Worm (Caenorhabditis elegans) whole organism, L3 larva: ENCODE data around the gene ZK632.11.
A peak's percentile ranks its signal among the peaks of the same experiment; 100 is the strongest.

Experiments used
- R02D3.7 ChIP-seq: fragments of 150-350 bp; optimal IDR thresholded peaks from 2 replicates; lab custom pipeline; 2014; ENCODE audit warnings: missing biosample characterization, missing genetic modification characterization
- ZK546.5 ChIP-seq: sonication (generic microtip); optimal IDR thresholded peaks from 2 replicates; lab custom pipeline; 2017; ENCODE audit warnings: missing biosample characterization, missing genetic modification characterization
- aly-2 ChIP-seq: fragments of 150-350 bp; optimal IDR thresholded peaks from 2 replicates; lab custom pipeline; 2014; ENCODE audit warnings: missing biosample characterization, missing genetic modification characterization
- ama-1 ChIP-seq: fragments of 150-350 bp; optimal IDR thresholded peaks from 2 replicates; lab custom pipeline; 2018
- ceh-16 ChIP-seq: sonication (generic microtip); optimal IDR thresholded peaks from 2 replicates; lab custom pipeline; 2017; ENCODE audit warnings: missing biosample characterization, missing genetic modification characterization
- ceh-28 ChIP-seq: fragments of 150-350 bp; optimal IDR thresholded peaks from 2 replicates; lab custom pipeline; 2014; ENCODE audit warnings: missing biosample characterization, missing genetic modification reagents, missing genetic modification characterization
- ceh-82 ChIP-seq: fragments of 150-350 bp; optimal IDR thresholded peaks from 2 replicates; lab custom pipeline; 2014; ENCODE audit warnings: missing biosample characterization, missing genetic modification characterization
- daf-12 ChIP-seq: fragments of 150-350 bp; optimal IDR thresholded peaks from 2 replicates; lab custom pipeline; 2014; ENCODE audit warnings: missing biosample characterization, missing genetic modification reagents, missing genetic modification characterization
- egl-5 ChIP-seq: fragments of 150-350 bp; optimal IDR thresholded peaks from 2 replicates; lab custom pipeline; 2017; ENCODE audit warnings: missing biosample characterization, missing genetic modification reagents, missing genetic modification characterization, inconsistent platforms
- elt-1 ChIP-seq: fragments of 150-350 bp; optimal IDR thresholded peaks from 2 replicates; lab custom pipeline; 2014; ENCODE audit warnings: missing biosample characterization, missing genetic modification characterization
- elt-2 ChIP-seq: sonication (generic microtip); optimal IDR thresholded peaks from 2 replicates; lab custom pipeline; 2016; ENCODE audit warnings: missing genetic modification reagents, mild to moderate bottlenecking, missing genetic modification characterization, missing compliant biosample characterization
- elt-3 ChIP-seq, 3 experiments: fragments of 150-350 bp in 1 of 3; sonication (generic microtip) in 2 of 3; optimal IDR thresholded peaks; 2 replicates in 2 of 3; 4 replicates in 1 of 3; lab custom pipeline; 2014 to 2017; ENCODE audit warnings: missing biosample characterization in 3 of 3, missing genetic modification characterization in 3 of 3
- eor-1 ChIP-seq, 2 experiments: fragments of 150-350 bp; optimal IDR thresholded peaks; 2 replicates each; lab custom pipeline; 2014 to 2018; ENCODE audit warnings: missing biosample characterization in 2 of 2, missing genetic modification characterization in 2 of 2
- fkh-2 ChIP-seq: fragments of 150-350 bp; optimal IDR thresholded peaks from 2 replicates; lab custom pipeline; 2014; ENCODE audit warnings: missing biosample characterization, missing genetic modification reagents, missing genetic modification characterization
- fos-1 ChIP-seq: fragments of 150-350 bp; optimal IDR thresholded peaks from 2 replicates; lab custom pipeline; 2014; ENCODE audit warnings: missing biosample characterization, missing genetic modification characterization
- hmg-11 ChIP-seq: sonication (generic microtip); optimal IDR thresholded peaks from 2 replicates; lab custom pipeline; 2016; ENCODE audit warnings: missing genetic modification characterization, missing compliant biosample characterization
- jun-1 ChIP-seq: fragments of 150-350 bp; optimal IDR thresholded peaks from 2 replicates; lab custom pipeline; 2014; ENCODE audit warnings: missing biosample characterization, missing genetic modification reagents, missing genetic modification characterization
- lin-15B ChIP-seq: fragments of 150-350 bp; optimal IDR thresholded peaks from 2 replicates; lab custom pipeline; 2014; ENCODE audit warnings: missing biosample characterization, missing genetic modification characterization
- lin-39 ChIP-seq: fragments of 150-350 bp; optimal IDR thresholded peaks from 2 replicates; lab custom pipeline; 2018; ENCODE audit warnings: missing biosample characterization, missing genetic modification reagents, missing genetic modification characterization
- lsy-12 ChIP-seq: sonication (generic microtip); optimal IDR thresholded peaks from 2 replicates; lab custom pipeline; 2016; ENCODE audit warnings: mild to moderate bottlenecking, missing genetic modification characterization, missing compliant biosample characterization
- nfya-1 ChIP-seq: sonication (generic microtip); optimal IDR thresholded peaks from 2 replicates; lab custom pipeline; 2017; ENCODE audit warnings: missing genetic modification characterization, mild to moderate bottlenecking, missing compliant biosample characterization, antibody characterized with exemption, moderate library complexity; ENCODE audit not compliant: insufficient read depth
- nhr-12 ChIP-seq: fragments of 150-350 bp; optimal IDR thresholded peaks from 2 replicates; lab custom pipeline; 2014; ENCODE audit warnings: missing biosample characterization, missing genetic modification characterization
- nhr-23 ChIP-seq: fragments of 150-350 bp; optimal IDR thresholded peaks from 2 replicates; lab custom pipeline; 2014; ENCODE audit warnings: missing biosample characterization, missing genetic modification reagents, missing genetic modification characterization
- nhr-237 ChIP-seq: fragments of 150-350 bp; optimal IDR thresholded peaks from 2 replicates; lab custom pipeline; 2014; ENCODE audit warnings: missing biosample characterization, missing genetic modification characterization
- nhr-25 ChIP-seq: sonication (generic microtip); optimal IDR thresholded peaks from 2 replicates; lab custom pipeline; 2017; ENCODE audit warnings: missing biosample characterization, missing genetic modification characterization
- nhr-43 ChIP-seq: sonication (generic microtip); optimal IDR thresholded peaks from 2 replicates; lab custom pipeline; 2016; ENCODE audit warnings: mild to moderate bottlenecking, missing genetic modification characterization, missing compliant biosample characterization; ENCODE audit not compliant: poor library complexity, severe bottlenecking
- nhr-67 ChIP-seq: fragments of 150-350 bp; optimal IDR thresholded peaks from 2 replicates; lab custom pipeline; 2014; ENCODE audit warnings: missing biosample characterization, missing genetic modification characterization
- nhr-77 ChIP-seq: fragments of 150-350 bp; optimal IDR thresholded peaks from 2 replicates; lab custom pipeline; 2014; ENCODE audit warnings: missing biosample characterization, missing genetic modification characterization
- pha-4 ChIP-seq: fragments of 150-350 bp; optimal IDR thresholded peaks from 2 replicates; lab custom pipeline; 2014; ENCODE audit warnings: missing biosample characterization, missing genetic modification reagents, missing genetic modification characterization
- pqm-1 ChIP-seq: fragments of 150-350 bp; optimal IDR thresholded peaks from 2 replicates; lab custom pipeline; 2017; ENCODE audit warnings: missing biosample characterization, missing genetic modification characterization, inconsistent platforms
- sea-2 ChIP-seq: fragments of 150-350 bp; sonication (generic microtip); optimal IDR thresholded peaks from 4 replicates; lab custom pipeline; 2014; ENCODE audit warnings: missing biosample characterization, missing genetic modification reagents, missing genetic modification characterization
- skn-1 ChIP-seq: fragments of 150-350 bp; optimal IDR thresholded peaks from 2 replicates; lab custom pipeline; 2014; ENCODE audit warnings: missing biosample characterization, missing genetic modification characterization
- snpc-4 ChIP-seq: fragments of 150-350 bp; optimal IDR thresholded peaks from 2 replicates; lab custom pipeline; 2014; ENCODE audit warnings: missing biosample characterization, missing genetic modification characterization
- tbx-2 ChIP-seq: sonication (generic microtip); optimal IDR thresholded peaks from 2 replicates; lab custom pipeline; 2016; ENCODE audit warnings: mild to moderate bottlenecking, missing genetic modification characterization, missing compliant biosample characterization
- unc-39 ChIP-seq: sonication (generic microtip); optimal IDR thresholded peaks from 4 replicates; lab custom pipeline; 2017; ENCODE audit warnings: missing biosample characterization, missing genetic modification characterization
- ztf-11 ChIP-seq: fragments of 150-350 bp; optimal IDR thresholded peaks from 2 replicates; lab custom pipeline; 2014; ENCODE audit warnings: missing biosample characterization, missing genetic modification characterization
- ztf-4 ChIP-seq: fragments of 150-350 bp; optimal IDR thresholded peaks from 2 replicates; lab custom pipeline; 2014; ENCODE audit warnings: missing biosample characterization, missing genetic modification characterization

Gene ZK632.11

DNA sequence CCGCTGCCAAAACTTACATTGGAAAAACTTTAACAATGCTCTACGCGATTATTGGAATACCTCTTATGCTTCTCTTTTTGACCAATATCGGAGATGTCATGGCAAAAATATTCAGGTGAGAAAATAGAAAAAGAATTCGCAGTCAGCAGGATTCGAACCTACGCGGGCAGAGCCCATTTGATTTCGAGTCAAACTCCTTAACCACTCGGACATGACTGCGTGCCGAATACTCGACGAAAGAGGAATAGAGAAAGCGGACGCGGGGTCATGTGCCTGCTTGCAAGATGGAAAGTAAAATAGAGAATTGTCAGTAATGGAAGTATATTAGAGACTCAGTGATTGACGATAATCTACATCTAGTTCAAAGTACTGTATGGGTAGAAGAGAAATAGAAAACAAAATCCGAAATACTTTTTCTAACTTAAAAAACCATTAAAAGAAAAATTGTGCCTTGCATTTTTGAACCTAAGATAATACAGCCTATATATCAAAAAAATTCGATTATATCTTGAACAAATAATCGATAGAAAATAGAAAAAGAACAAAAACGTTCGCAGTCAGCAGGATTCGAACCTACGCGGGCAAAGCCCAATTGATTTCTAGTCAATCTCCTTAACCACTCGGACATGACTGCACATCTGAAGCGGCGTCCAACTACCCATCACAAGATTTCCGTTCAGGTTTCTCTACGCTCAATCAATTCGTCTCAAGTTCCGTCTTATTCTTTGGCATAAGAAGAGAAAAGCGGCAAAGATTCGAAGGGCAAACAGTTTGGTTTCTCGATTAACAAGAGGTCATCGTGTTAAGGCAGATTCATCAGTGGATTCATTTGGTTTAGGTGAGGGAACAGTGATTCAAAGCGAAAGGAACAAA, 34.0 kb downstream of the ZK632.11 start (continued):
- TF ChIP-seq nhr-43 (tag; lab: Kevin White, UChicago) (peak; percentile 26), eor-1 (tag; optimal IDR thresholded peaks at IDR 0.05; lab: Kevin White, UChicago) (no peak)

DNA sequence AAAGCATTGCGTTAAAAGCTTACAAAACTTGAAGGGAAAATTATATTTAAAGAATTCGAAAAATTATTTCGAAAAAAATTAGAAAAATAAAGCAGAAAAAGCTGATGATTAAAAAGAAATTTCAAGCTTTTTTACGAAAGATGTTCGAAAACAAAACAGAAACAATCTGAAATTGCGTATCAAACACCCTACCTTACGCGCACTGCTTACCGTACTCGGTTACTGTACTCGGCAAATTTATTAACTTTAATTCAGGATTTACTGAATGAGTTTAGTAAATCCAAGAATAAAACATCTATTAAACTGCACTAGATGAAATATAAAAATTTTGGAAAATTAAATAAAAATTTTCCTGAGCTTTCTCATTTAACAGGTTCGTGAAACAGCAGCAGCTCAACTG, 34.8 kb downstream of the ZK632.11 start:
- TF ChIP-seq daf-12 (tag; lab: Kevin White, UChicago) = no peak
- TF ChIP-seq ama-1 = no peak
- TF ChIP-seq ZK546.5 (tag; lab: Kevin White, UChicago) = no peak
- no peak for TF ChIP-seq sea-2 (GFP tag; lab: Kevin White, UChicago)
- TF ChIP-seq elt-3 (tag; optimal IDR thresholded peaks at IDR 0.05; lab: Kevin White, UChicago) = no peak
- TF ChIP-seq, all 47 proteins: peak for 0

DNA sequence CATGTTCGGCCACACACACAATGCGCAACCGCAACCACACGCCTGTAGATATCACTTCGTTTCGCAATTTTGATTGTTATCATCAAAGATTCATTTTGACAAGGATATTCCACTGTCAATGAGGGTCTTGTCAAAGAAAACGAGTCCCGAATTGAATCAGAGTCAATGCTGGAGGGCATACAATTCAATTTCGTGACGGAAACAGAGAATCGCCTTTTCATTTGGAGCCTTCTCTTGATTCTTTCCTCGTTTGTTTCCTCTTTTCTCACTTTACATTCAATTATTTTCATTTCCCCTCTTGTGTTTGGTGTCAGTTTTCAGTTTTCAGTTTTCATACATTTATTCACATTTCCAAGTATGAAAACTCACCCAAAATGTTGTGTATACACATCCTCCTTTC, 39.6 kb downstream of the ZK632.11 start:
- TF ChIP-seq unc-39 (tag; lab: Kevin White, UChicago) (no peak), nhr-23 (tag; lab: Kevin White, UChicago) (peak; percentile 41)

DNA sequence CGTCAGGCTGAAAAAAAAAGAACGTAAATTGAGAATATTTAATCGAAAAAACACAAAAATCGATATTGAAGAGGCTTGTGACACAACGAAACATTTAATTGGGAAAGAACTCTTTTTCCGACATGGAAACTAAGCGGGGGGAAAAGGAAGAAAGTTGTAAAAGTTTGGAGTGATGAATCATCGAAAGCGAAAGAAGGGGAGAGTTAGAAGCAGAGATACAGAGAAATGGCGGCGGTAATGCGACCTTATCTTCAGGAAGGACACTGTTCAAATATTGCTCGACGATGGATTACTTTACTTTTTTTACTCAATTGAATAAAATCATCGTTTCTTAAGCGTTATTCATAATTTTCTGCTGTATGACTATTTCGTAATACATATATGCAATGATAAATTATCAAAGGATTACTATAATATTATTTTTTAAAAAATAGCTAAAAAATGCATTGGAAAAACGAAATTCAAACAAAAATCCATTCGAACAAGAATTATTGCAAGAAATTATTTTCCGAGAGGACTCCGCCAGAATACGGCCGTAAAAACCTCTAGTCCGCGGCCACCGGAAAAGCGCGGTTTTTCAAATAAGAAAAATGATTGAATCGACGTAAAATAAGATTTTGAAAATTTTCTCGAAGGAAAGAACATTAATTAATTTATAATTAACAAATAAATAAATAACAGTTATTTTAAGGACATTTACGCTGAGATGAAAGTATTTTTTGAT, 40.2 kb downstream of the ZK632.11 start, which contains the start of gene dhhc-4:
Gene dhhc-4 (minus strand): TSS at position 13 of the 724 bp plus-strand sequence.
- TF ChIP-seq sea-2 (GFP tag; lab: Kevin White, UChicago) (no peak), lin-15B (tag; lab: Kevin White, UChicago) (peak; percentile 52), pha-4 (peak; percentile 11), elt-2 (tag; lab: Kevin White, UChicago) (peak; percentile 39), eor-1 (tag; optimal IDR thresholded peaks at IDR 0.05; lab: Kevin White, UChicago) (no peak), nhr-25 (tag; lab: Kevin White, UChicago) (no peak), unc-39 (tag; lab: Kevin White, UChicago) (no peak), lsy-12 (peak; percentile 52), nhr-43 (tag; lab: Kevin White, UChicago) (peak; percentile 86), ztf-4 (tag; lab: Kevin White, UChicago) (no peak), tbx-2 (tag; lab: Kevin White, UChicago) (peak; percentile 28), ceh-16 (tag; lab: Kevin White, UChicago) (no peak), hmg-11 (tag; lab: Kevin White, UChicago) (no peak), daf-12 (tag; lab: Kevin White, UChicago) (no peak), aly-2 (tag; lab: Kevin White, UChicago) (no peak), fos-1 (tag; lab: Kevin White, UChicago) (peak; percentile 30), ztf-11 (no peak), ama-1 (peak; percentile 6), ceh-82 (tag; lab: Kevin White, UChicago) (peak; percentile 47), snpc-4 (tag; lab: Kevin White, UChicago) (no peak), nfya-1 (tag; lab: Kevin White, UChicago) (peak; percentile 68), lin-39 (tag; lab: Kevin White, UChicago) (peak; percentile 42), skn-1 (tag; lab: Kevin White, UChicago) (no peak), nhr-237 (no peak), egl-5 (tag; lab: Kevin White, UChicago) (peak; percentile 50), jun-1 (tag; lab: Kevin White, UChicago) (peak; percentile 14), nhr-12 (tag; lab: Kevin White, UChicago) (no peak), nhr-67 (no peak), ZK546.5 (tag; lab: Kevin White, UChicago) (peak; percentile 33), fkh-2 (tag; lab: Kevin White, UChicago) (no peak), elt-1 (peak; percentile 26), pqm-1 (tag; lab: Kevin White, UChicago) (peak; percentile 20), R02D3.7 (peak; percentile 26), ceh-28 (tag; lab: Kevin White, UChicago) (no peak), nhr-23 (tag; lab: Kevin White, UChicago) (no peak), nhr-77 (tag; lab: Kevin White, UChicago) (no peak)
- TF ChIP-seq, all 47 proteins: peak for 17
